Fruit fly (Drosophila melanogaster) whole organism, adult: Measurements from ENCODE around the gene Rab8.

Experiments used
- CG11617 ChIP-seq: fragments of 200-800 bp; sonication (Bioruptor generic); optimal IDR thresholded peaks from 2 replicates; lab custom pipeline; 2017; ENCODE audit warnings: mild to moderate bottlenecking, missing biosample characterization, missing genetic modification reagents, missing genetic modification characterization
- CG12768 ChIP-seq: fragments of 200-800 bp; sonication (Bioruptor generic); optimal IDR thresholded peaks from 2 replicates; lab custom pipeline; 2017; ENCODE audit warnings: missing biosample characterization, missing genetic modification characterization, mild to moderate bottlenecking, moderate library complexity, missing genetic modification reagents
- CG14711 ChIP-seq: fragments of 200-800 bp; sonication (Bioruptor generic); optimal IDR thresholded peaks from 2 replicates; lab custom pipeline; 2018; ENCODE audit warnings: missing biosample characterization, mild to moderate bottlenecking, missing genetic modification characterization, moderate library complexity
- CG1620 ChIP-seq: fragments of 200-800 bp; sonication (Bioruptor generic); optimal IDR thresholded peaks from 2 replicates; lab custom pipeline; 2016; ENCODE audit warnings: missing biosample characterization, missing genetic modification characterization
- CG33017 ChIP-seq: fragments of 200-800 bp; sonication (Bioruptor generic); optimal IDR thresholded peaks from 2 replicates; lab custom pipeline; 2018; ENCODE audit warnings: missing biosample characterization, mild to moderate bottlenecking, missing genetic modification characterization, moderate library complexity
- CG5204 ChIP-seq: fragments of 200-800 bp; sonication (Bioruptor generic); optimal IDR thresholded peaks from 2 replicates; lab custom pipeline; 2016; ENCODE audit warnings: missing biosample characterization, missing genetic modification characterization
- CG7045 ChIP-seq: fragments of 200-800 bp; sonication (Bioruptor generic); optimal IDR thresholded peaks from 2 replicates; lab custom pipeline; 2017; ENCODE audit warnings: missing biosample characterization, mild to moderate bottlenecking, missing genetic modification characterization
- CG7101 ChIP-seq: fragments of 200-800 bp; sonication (Bioruptor generic); optimal IDR thresholded peaks from 2 replicates; lab custom pipeline; 2018; ENCODE audit warnings: missing biosample characterization, mild to moderate bottlenecking, missing genetic modification characterization, moderate library complexity
- Clk ChIP-seq: fragments of 200-800 bp; sonication (Bioruptor generic); optimal IDR thresholded peaks from 2 replicates; lab custom pipeline; 2017; ENCODE audit warnings: missing biosample characterization, missing genetic modification characterization
- Crg-1 ChIP-seq: fragments of 200-800 bp; sonication (Bioruptor generic); optimal IDR thresholded peaks from 2 replicates; lab custom pipeline; 2016; ENCODE audit warnings: missing biosample characterization, missing genetic modification characterization
- Hr96 ChIP-seq: fragments of 200-800 bp; sonication (Bioruptor generic); optimal IDR thresholded peaks from 2 replicates; lab custom pipeline; 2016; ENCODE audit warnings: missing biosample characterization, missing genetic modification characterization
- Mnt ChIP-seq: fragments of 200-800 bp; sonication (Bioruptor generic); optimal IDR thresholded peaks from 2 replicates; lab custom pipeline; 2016; ENCODE audit warnings: missing biosample characterization, mild to moderate bottlenecking, missing genetic modification characterization
- bab1 ChIP-seq: fragments of 200-800 bp; sonication (Bioruptor generic); optimal IDR thresholded peaks from 3 replicates; lab custom pipeline; 2019; ENCODE audit warnings: missing biosample characterization, mild to moderate bottlenecking, missing genetic modification characterization, moderate library complexity
- cic ChIP-seq: fragments of 200-800 bp; sonication (Bioruptor generic); optimal IDR thresholded peaks from 2 replicates; lab custom pipeline; 2017; ENCODE audit warnings: missing biosample characterization, mild to moderate bottlenecking, missing genetic modification characterization, moderate library complexity
- cnc ChIP-seq, 2 experiments: fragments of >200 bp; optimal IDR thresholded peaks; 2 replicates each; lab custom pipeline; 2017
- kay ChIP-seq: fragments of 200-800 bp; sonication (Bioruptor generic); peaks from one replicate; lab custom pipeline; 2016; ENCODE audit warnings: missing biosample characterization, missing genetic modification characterization, borderline replicate concordance
- ovo ChIP-seq: fragments of 200-800 bp; sonication (Bioruptor generic); optimal IDR thresholded peaks from 2 replicates; lab custom pipeline; 2016; ENCODE audit warnings: missing biosample characterization, missing genetic modification characterization
- pad ChIP-seq: fragments of 200-800 bp; sonication (Bioruptor generic); optimal IDR thresholded peaks from 3 replicates; lab custom pipeline; 2017; ENCODE audit warnings: missing biosample characterization, missing genetic modification characterization, mild to moderate bottlenecking, moderate library complexity, missing genetic modification reagents
- tj ChIP-seq: fragments of 200-800 bp; sonication (Bioruptor generic); optimal IDR thresholded peaks from 3 replicates; lab custom pipeline; 2017; ENCODE audit warnings: missing biosample characterization, mild to moderate bottlenecking, missing genetic modification characterization, moderate library complexity
- toe ChIP-seq: fragments of 200-800 bp; sonication (Bioruptor generic); optimal IDR thresholded peaks from 2 replicates; lab custom pipeline; 2016; ENCODE audit warnings: missing biosample characterization, missing genetic modification characterization

Gene Rab8

dm6 chr3L:19869698-19870097 lies 1.2 kb downstream of the Rab8 start:
- TF ChIP-seq kay = peak; percentile 38
- no peak for TF ChIP-seq ovo
- TF ChIP-seq CG14711 (tag; lab: Kevin White, UChicago) = peak; percentile 15
- TF ChIP-seq Hr96 = no peak
- no peak for TF ChIP-seq CG1620 (GFP tag; lab: Kevin White, UChicago)
- TF ChIP-seq pad (GFP tag; lab: Kevin White, UChicago) = no peak
- TF ChIP-seq CG12768 (GFP tag; lab: Kevin White, UChicago) = no peak
- no peak for TF ChIP-seq toe
- TF ChIP-seq tj (GFP tag; lab: Kevin White, UChicago) = no peak
- peak; percentile 60 for TF ChIP-seq bab1 (GFP tag; lab: Kevin White, UChicago)
- TF ChIP-seq Clk (GFP tag; lab: Kevin White, UChicago) = no peak
- no peak for TF ChIP-seq CG11617
- TF ChIP-seq CG7101 (tag; lab: Kevin White, UChicago) = peak; percentile 23
- TF ChIP-seq cic (GFP tag; lab: Kevin White, UChicago) = no peak
- no peak for TF ChIP-seq CG33017 (tag; lab: Kevin White, UChicago)
- peak; percentile 16 for TF ChIP-seq Mnt (GFP tag; lab: Kevin White, UChicago)
- no peak for TF ChIP-seq cnc (optimal IDR thresholded peaks at IDR 0.05; lab: Kevin White, UChicago)
- no peak for TF ChIP-seq CG7045 (GFP tag; lab: Kevin White, UChicago)
- no peak for TF ChIP-seq CG5204 (GFP tag; lab: Kevin White, UChicago)
- TF ChIP-seq Crg-1 (GFP tag; lab: Kevin White, UChicago) = no peak

DNA sequence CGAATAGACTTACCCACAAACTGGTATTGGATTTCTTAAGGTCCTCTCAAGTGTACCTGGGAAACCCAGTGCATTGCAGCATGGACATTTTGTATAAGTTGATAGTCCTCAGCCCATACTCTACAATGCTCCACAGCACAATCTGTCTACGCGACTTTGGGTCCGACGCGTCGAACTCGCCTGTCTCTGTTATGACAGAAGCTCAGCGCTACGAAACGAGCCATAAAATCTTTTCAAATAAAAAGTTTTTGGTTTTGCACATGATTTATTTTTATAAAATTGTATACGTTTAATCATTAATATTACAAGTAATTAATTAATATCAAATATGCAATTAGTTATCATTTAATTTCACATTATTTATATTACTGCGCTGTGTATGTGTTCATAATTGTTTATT lies 3.6 kb downstream of the Rab8 start:
- TF ChIP-seq CG11617 (no peak), CG7101 (tag; lab: Kevin White, UChicago) (no peak), pad (GFP tag; lab: Kevin White, UChicago) (no peak), cnc (optimal IDR thresholded peaks at IDR 0.05; lab: Kevin White, UChicago) (no peak), kay (peak; percentile 33), Clk (GFP tag; lab: Kevin White, UChicago) (no peak), bab1 (GFP tag; lab: Kevin White, UChicago) (no peak)

- TF ChIP-seq CG7045 (GFP tag; lab: Kevin White, UChicago) (no peak), CG14711 (tag; lab: Kevin White, UChicago) (no peak), CG1620 (GFP tag; lab: Kevin White, UChicago) (peak; percentile 4), cic (GFP tag; lab: Kevin White, UChicago) (peak; percentile 25), toe (no peak), CG5204 (GFP tag; lab: Kevin White, UChicago) (no peak), CG12768 (GFP tag; lab: Kevin White, UChicago) (peak; percentile 73), CG7101 (tag; lab: Kevin White, UChicago) (peak; percentile 40), Clk (GFP tag; lab: Kevin White, UChicago) (no peak), kay (no peak), CG11617 (peak; percentile 58), Mnt (GFP tag; lab: Kevin White, UChicago) (peak; percentile 86), tj (GFP tag; lab: Kevin White, UChicago) (peak; percentile 73), Crg-1 (GFP tag; lab: Kevin White, UChicago) (peak; percentile 37), Hr96 (peak; percentile 31), CG33017 (tag; lab: Kevin White, UChicago) (peak; percentile 16), bab1 (GFP tag; lab: Kevin White, UChicago) (peak; percentile 83), ovo (peak; percentile 65), pad (GFP tag; lab: Kevin White, UChicago) (peak; percentile 44), cnc (optimal IDR thresholded peaks at IDR 0.05; lab: Kevin White, UChicago) (no peak)
Measured at dm6 chr3L:19861215-19861614, 9.7 kb downstream of the Rab8 start.

- TF ChIP-seq CG5204 (GFP tag; lab: Kevin White, UChicago) = no peak
- TF ChIP-seq ovo = no peak
- TF ChIP-seq toe = no peak
- no peak for TF ChIP-seq cnc (optimal IDR thresholded peaks at IDR 0.05; lab: Kevin White, UChicago)
- TF ChIP-seq Hr96 = no peak
- TF ChIP-seq bab1 (GFP tag; lab: Kevin White, UChicago) = no peak
- no peak for TF ChIP-seq CG14711 (tag; lab: Kevin White, UChicago)
- TF ChIP-seq CG11617 = no peak
- no peak for TF ChIP-seq CG7045 (GFP tag; lab: Kevin White, UChicago)
- TF ChIP-seq Clk (GFP tag; lab: Kevin White, UChicago) = no peak
- TF ChIP-seq kay = no peak
- TF ChIP-seq CG33017 (tag; lab: Kevin White, UChicago) = no peak
- TF ChIP-seq CG12768 (GFP tag; lab: Kevin White, UChicago) = no peak
Measured at dm6 chr3L:19857923-19858490, 12.9 kb downstream of the Rab8 start.

- TF ChIP-seq CG33017 (tag; lab: Kevin White, UChicago) (no peak), cnc (optimal IDR thresholded peaks at IDR 0.05; lab: Kevin White, UChicago) (no peak), kay (peak; percentile 76)
Measured at dm6 chr3L:19848080-19848479, 22.8 kb downstream of the Rab8 start.

dm6 chr3L:19846960-19847359 lies 23.9 kb downstream of the Rab8 start:
- TF ChIP-seq cnc (optimal IDR thresholded peaks at IDR 0.05; lab: Kevin White, UChicago) = no peak
- no peak for TF ChIP-seq CG1620 (GFP tag; lab: Kevin White, UChicago)

dm6 chr3L:19845907-19846301 lies 25.0 kb downstream of the Rab8 start:
- TF ChIP-seq tj (GFP tag; lab: Kevin White, UChicago) (peak; percentile 94), CG1620 (GFP tag; lab: Kevin White, UChicago) (no peak)
